Fruit fly (Drosophila melanogaster): ENCODE measurements around the gene CG45487.

dm6 chrX:19964215-19964614 is 49.1 kb upstream of the CG45487 start:
- TF ChIP-seq Myc (optimal IDR thresholded peaks at IDR 0.05) = no peak
- no peak for TF ChIP-seq h (optimal IDR thresholded peaks at IDR 0.05)

Data from Kc167 (cell line).